Fruit fly (Drosophila melanogaster) whole organism, embryonic: Measurements from ENCODE around the gene Vha16-2.

Source experiments
- Aef1 ChIP-seq: fragments of 200-800 bp; sonication (Bioruptor generic); IDR thresholded peaks from 3 replicates; pipeline ENCODE4 v1.3.6; 2022; ENCODE audit warnings: missing biosample characterization, missing genetic modification characterization
- B-H1 ChIP-seq: fragments of 200-800 bp; sonication (Bioruptor generic); IDR thresholded peaks from 3 replicates; pipeline ENCODE4 v1.3.6; 2022; ENCODE audit warnings: missing biosample characterization, missing genetic modification characterization
- CG10366 ChIP-seq: fragments of 200-800 bp; sonication (Bioruptor generic); IDR thresholded peaks from 2 replicates; pipeline ENCODE4 v1.3.6; 2022; ENCODE audit warnings: missing biosample characterization, missing genetic modification characterization
- CG10543 ChIP-seq: fragments of 200-800 bp; sonication (Bioruptor generic); optimal IDR thresholded peaks from 3 replicates; lab custom pipeline; 2017; ENCODE audit warnings: missing biosample characterization, mild to moderate bottlenecking, missing genetic modification characterization, moderate library complexity
- CG11456 ChIP-seq: fragments of 200-800 bp; sonication (Bioruptor generic); IDR thresholded peaks from 3 replicates; pipeline ENCODE4 v1.3.6; 2022; ENCODE audit warnings: missing biosample characterization, missing genetic modification characterization
- CG11723 ChIP-seq: fragments of 200-800 bp; sonication (Bioruptor generic); optimal IDR thresholded peaks from 2 replicates; lab custom pipeline; 2017; ENCODE audit warnings: missing biosample characterization, mild to moderate bottlenecking, missing genetic modification characterization
- CG12219 ChIP-seq: fragments of 200-800 bp; sonication (Bioruptor generic); optimal IDR thresholded peaks from 3 replicates; lab custom pipeline; 2018; ENCODE audit warnings: missing biosample characterization, mild to moderate bottlenecking, missing genetic modification characterization
- CG13287 ChIP-seq: fragments of 200-800 bp; sonication (Bioruptor generic); IDR thresholded peaks from 2 replicates; pipeline ENCODE4 v1.3.6; 2022; ENCODE audit warnings: missing biosample characterization, missing genetic modification characterization; ENCODE audit not compliant: partially characterized antibody
- CG13296 ChIP-seq: fragments of 200-800 bp; sonication (Bioruptor generic); optimal IDR thresholded peaks from 3 replicates; lab custom pipeline; 2018; ENCODE audit warnings: missing biosample characterization, mild to moderate bottlenecking, missing genetic modification characterization
- CG14710 ChIP-seq: fragments of 200-800 bp; sonication (Bioruptor generic); optimal IDR thresholded peaks from 3 replicates; lab custom pipeline; 2019; ENCODE audit warnings: missing biosample characterization, mild to moderate bottlenecking, missing genetic modification characterization, moderate library complexity
- CG15601 ChIP-seq: fragments of 200-800 bp; sonication (Bioruptor generic); optimal IDR thresholded peaks from 3 replicates; lab custom pipeline; 2019; ENCODE audit warnings: missing biosample characterization, mild to moderate bottlenecking, missing genetic modification characterization, moderate library complexity
- CG15696 ChIP-seq: fragments of 200-800 bp; sonication (Bioruptor generic); optimal IDR thresholded peaks from 2 replicates; lab custom pipeline; 2019; ENCODE audit warnings: missing biosample characterization, mild to moderate bottlenecking, missing genetic modification characterization, moderate library complexity
- CG16813 ChIP-seq: fragments of 200-800 bp; sonication (Bioruptor generic); IDR thresholded peaks from 3 replicates; pipeline ENCODE4 v1.3.6; 2022; ENCODE audit warnings: missing biosample characterization, missing genetic modification characterization; ENCODE audit not compliant: partially characterized antibody
- CG17612 ChIP-seq: fragments of 200-800 bp; sonication (Bioruptor generic); IDR thresholded peaks from 2 replicates; pipeline ENCODE4 v1.3.6; 2022; ENCODE audit warnings: missing biosample characterization, missing genetic modification characterization
- CG2712 ChIP-seq: fragments of 200-800 bp; optimal IDR thresholded peaks from 3 replicates; lab custom pipeline; 2019; ENCODE audit warnings: missing biosample characterization, mild to moderate bottlenecking, missing genetic modification characterization, moderate library complexity
- CG2875 ChIP-seq: fragments of 200-800 bp; sonication (Bioruptor generic); optimal IDR thresholded peaks from 2 replicates; lab custom pipeline; 2017; ENCODE audit warnings: missing biosample characterization, mild to moderate bottlenecking, missing genetic modification characterization, missing genetic modification reagents
- CG31441 ChIP-seq: fragments of 200-800 bp; sonication (Bioruptor generic); IDR thresholded peaks from 2 replicates; pipeline ENCODE4 v1.3.6; 2022; ENCODE audit warnings: missing biosample characterization, missing genetic modification characterization
- CG32532 ChIP-seq: fragments of 200-800 bp; sonication (Bioruptor generic); IDR thresholded peaks from 2 replicates; pipeline ENCODE4 v1.3.6; 2022; ENCODE audit warnings: missing biosample characterization, missing genetic modification characterization
- CG4707 ChIP-seq: fragments of 200-800 bp; sonication (Bioruptor generic); optimal IDR thresholded peaks from 2 replicates; lab custom pipeline; 2018; ENCODE audit warnings: missing biosample characterization, mild to moderate bottlenecking, missing genetic modification characterization, moderate library complexity
- CG6854 ChIP-seq: fragments of 200-800 bp; sonication (Bioruptor generic); optimal IDR thresholded peaks from 3 replicates; lab custom pipeline; 2017; ENCODE audit warnings: missing biosample characterization, mild to moderate bottlenecking, missing genetic modification characterization
- CG7987 ChIP-seq: fragments of 200-800 bp; sonication (Bioruptor generic); optimal IDR thresholded peaks from 2 replicates; lab custom pipeline; 2018; ENCODE audit warnings: missing biosample characterization, mild to moderate bottlenecking, missing genetic modification characterization, moderate library complexity
- CG8290 ChIP-seq, 3 experiments: fragments of 200-800 bp; sonication (Bioruptor generic); optimal IDR thresholded peaks; 2 replicates each; lab custom pipeline; 2016 to 2019; ENCODE audit warnings: missing biosample characterization in 3 of 3, missing genetic modification characterization in 3 of 3, mild to moderate bottlenecking in 2 of 3, moderate library complexity in 1 of 3
- Dref ChIP-seq: fragments of 200-800 bp; sonication (Bioruptor generic); IDR thresholded peaks from 2 replicates; pipeline ENCODE4 v1.3.6; 2022; ENCODE audit warnings: missing biosample characterization, missing genetic modification characterization
- Hand ChIP-seq: fragments of 200-800 bp; sonication (Bioruptor generic); optimal IDR thresholded peaks from 2 replicates; lab custom pipeline; 2017; ENCODE audit warnings: mild to moderate bottlenecking, missing biosample characterization, missing genetic modification reagents, missing genetic modification characterization
- Hmr ChIP-seq: fragments of 200-800 bp; sonication (Bioruptor generic); optimal IDR thresholded peaks from 3 replicates; lab custom pipeline; 2017; ENCODE audit warnings: mild to moderate bottlenecking, missing biosample characterization, missing genetic modification reagents, missing genetic modification characterization
- Jarid2 ChIP-seq: fragments of 200-800 bp; sonication (Bioruptor generic); optimal IDR thresholded peaks from 3 replicates; lab custom pipeline; 2017; ENCODE audit warnings: mild to moderate bottlenecking, missing biosample characterization, missing genetic modification reagents, missing genetic modification characterization
- Mes4 ChIP-seq: fragments of 200-800 bp; sonication (Bioruptor generic); optimal IDR thresholded peaks from 2 replicates; lab custom pipeline; 2016; ENCODE audit warnings: missing biosample characterization, missing genetic modification characterization
- ap ChIP-seq: fragments of 200-800 bp; sonication (Bioruptor generic); IDR thresholded peaks from 2 replicates; pipeline ENCODE4 v1.3.6; 2022; ENCODE audit warnings: missing biosample characterization, missing genetic modification characterization
- cas ChIP-seq: fragments of 200-800 bp; sonication (Bioruptor generic); IDR thresholded peaks from 2 replicates; pipeline ENCODE4 v1.3.6; 2022; ENCODE audit warnings: missing biosample characterization, missing genetic modification characterization
- disco-r ChIP-seq: fragments of 200-800 bp; sonication (Bioruptor generic); optimal IDR thresholded peaks from 2 replicates; lab custom pipeline; 2016; ENCODE audit warnings: missing biosample characterization, missing genetic modification characterization
- fd64A ChIP-seq: fragments of 200-800 bp; sonication (Bioruptor generic); optimal IDR thresholded peaks from 3 replicates; lab custom pipeline; 2018; ENCODE audit warnings: missing biosample characterization, mild to moderate bottlenecking, missing genetic modification characterization
- gce ChIP-seq: fragments of 200-800 bp; sonication (Bioruptor generic); IDR thresholded peaks from 3 replicates; pipeline ENCODE4 v1.3.6; 2022; ENCODE audit warnings: missing biosample characterization, missing genetic modification characterization
- gcm2 ChIP-seq: fragments of 200-800 bp; sonication (Bioruptor generic); optimal IDR thresholded peaks from 2 replicates; lab custom pipeline; 2016; ENCODE audit warnings: missing biosample characterization, missing genetic modification characterization
- gsb-n ChIP-seq: fragments of 200-800 bp; sonication (Bioruptor generic); optimal IDR thresholded peaks from 3 replicates; lab custom pipeline; 2018; ENCODE audit warnings: missing biosample characterization, mild to moderate bottlenecking, missing genetic modification characterization
- h ChIP-seq: fragments of >200 bp; optimal IDR thresholded peaks from 2 replicates; lab custom pipeline; 2017
- kay ChIP-seq: fragments of 200-800 bp; sonication (Bioruptor generic); optimal IDR thresholded peaks from 2 replicates; lab custom pipeline; 2016; ENCODE audit warnings: missing biosample characterization, missing genetic modification characterization
- ken ChIP-seq: fragments of 200-800 bp; sonication (Bioruptor generic); IDR thresholded peaks from 3 replicates; pipeline ENCODE4 v1.3.6; 2022; ENCODE audit warnings: missing biosample characterization, missing genetic modification characterization
- lbe ChIP-seq: fragments of 200-800 bp; sonication (Bioruptor generic); optimal IDR thresholded peaks from 2 replicates; lab custom pipeline; 2016; ENCODE audit warnings: missing biosample characterization, mild to moderate bottlenecking, missing genetic modification characterization
- lola ChIP-seq, 3 experiments: fragments of >200 bp in 2 of 3; fragments of 200-800 bp in 1 of 3; sonication (Bioruptor generic) in 1 of 3; optimal IDR thresholded peaks; 2 replicates each; lab custom pipeline; 2017 to 2019; ENCODE audit warnings: missing biosample characterization in 3 of 3, missing genetic modification characterization in 3 of 3, mild to moderate bottlenecking in 1 of 3, moderate library complexity in 1 of 3
- phol ChIP-seq: fragments of 200-800 bp; sonication (Bioruptor generic); optimal IDR thresholded peaks from 3 replicates; lab custom pipeline; 2018; ENCODE audit warnings: missing biosample characterization, mild to moderate bottlenecking, missing genetic modification characterization, moderate library complexity
- ranshi ChIP-seq: fragments of 200-800 bp; sonication (Bioruptor generic); IDR thresholded peaks from 2 replicates; pipeline ENCODE4 v1.3.6; 2022; ENCODE audit warnings: missing biosample characterization, missing genetic modification characterization
- row ChIP-seq: fragments of 200-800 bp; sonication (Bioruptor generic); IDR thresholded peaks from 3 replicates; pipeline ENCODE4 v1.3.6; 2022; ENCODE audit warnings: missing biosample characterization, missing genetic modification characterization
- sim ChIP-seq: fragments of 200-800 bp; sonication (Bioruptor generic); IDR thresholded peaks from 2 replicates; pipeline ENCODE4 v1.3.6; 2022; ENCODE audit warnings: missing biosample characterization, missing genetic modification characterization
- so ChIP-seq: fragments of 200-800 bp; sonication (Bioruptor generic); IDR thresholded peaks from 3 replicates; pipeline ENCODE4 v1.3.6; 2022; ENCODE audit warnings: missing biosample characterization, missing genetic modification characterization
- tgo ChIP-seq: fragments of 200-800 bp; sonication (Bioruptor generic); IDR thresholded peaks from 3 replicates; pipeline ENCODE4 v1.3.6; 2022; ENCODE audit warnings: missing biosample characterization, missing genetic modification characterization
- tll ChIP-seq, 2 experiments: fragments of 200-800 bp in 1 of 2; fragments of >200 bp in 1 of 2; sonication (Bioruptor generic) in 1 of 2; optimal IDR thresholded peaks; 2 replicates each; lab custom pipeline; 2017 to 2019; ENCODE audit warnings: missing biosample characterization in 2 of 2, missing genetic modification characterization in 2 of 2, mild to moderate bottlenecking in 1 of 2, moderate library complexity in 1 of 2
- toy ChIP-seq: fragments of 200-800 bp; sonication (Bioruptor generic); IDR thresholded peaks from 2 replicates; pipeline ENCODE4 v1.3.6; 2022; ENCODE audit warnings: missing biosample characterization, missing genetic modification characterization
- tup ChIP-seq: fragments of 200-800 bp; sonication (Bioruptor generic); optimal IDR thresholded peaks from 2 replicates; lab custom pipeline; 2016; ENCODE audit warnings: missing biosample characterization, mild to moderate bottlenecking, missing genetic modification characterization, moderate library complexity
- usp ChIP-seq: fragments of >200 bp; optimal IDR thresholded peaks from 2 replicates; lab custom pipeline; 2017; ENCODE audit warnings: missing biosample characterization, missing genetic modification characterization
- zen ChIP-seq: fragments of 200-800 bp; sonication (Bioruptor generic); optimal IDR thresholded peaks from 3 replicates; lab custom pipeline; 2018; ENCODE audit warnings: missing biosample characterization, mild to moderate bottlenecking, missing genetic modification characterization, moderate library complexity

The Vha16-2 gene

dm6 chr3L:11443474-11444080 is 31.2 kb upstream of the Vha16-2 start (continued):
- TF ChIP-seq CG7987 (GFP tag; lab: Kevin White, UChicago) (no peak), B-H1 (GFP tag; lab: Robert Waterston, UW) (no peak), CG2712 (peak; percentile 66), kay (GFP tag; lab: Kevin White, UChicago) (no peak), CG10366 (no peak), toy (GFP tag; lab: Robert Waterston, UW) (no peak), tgo (no peak), CG17612 (GFP tag; lab: Robert Waterston, UW) (no peak), Aef1 (no peak), CG4707 (GFP tag; lab: Kevin White, UChicago) (no peak), Hmr (GFP tag; lab: Kevin White, UChicago) (peak; percentile 2), tup (no peak), ap (no peak), CG15601 (tag; lab: Kevin White, UChicago) (peak; percentile 11), CG11723 (GFP tag; lab: Kevin White, UChicago) (no peak), gcm2 (GFP tag; lab: Kevin White, UChicago) (no peak), Jarid2 (GFP tag; lab: Kevin White, UChicago) (no peak), fd64A (GFP tag; lab: Kevin White, UChicago) (no peak), CG10543 (no peak), CG14710 (tag; lab: Kevin White, UChicago) (peak; percentile 33), disco-r (no peak), so (no peak), CG32532 (GFP tag; lab: Robert Waterston, UW) (no peak), gsb-n (peak; percentile 46), Hand (GFP tag; lab: Kevin White, UChicago) (no peak), CG12219 (GFP tag; lab: Kevin White, UChicago) (no peak), usp (GFP tag; lab: Kevin White, UChicago) (no peak), cas (GFP tag; lab: Robert Waterston, UW) (no peak), lbe (no peak), lola (GFP tag; optimal IDR thresholded peaks at IDR 0.05; lab: Kevin White, UChicago) (peak in 1 of 3 experiments; percentile 40), zen (no peak), tll (GFP tag; optimal IDR thresholded peaks at IDR 0.05; lab: Kevin White, UChicago) (no peak), CG13287 (GFP tag; lab: Robert Waterston, UW) (no peak), ken (GFP tag; lab: Robert Waterston, UW) (no peak), h (lab: Kevin White, UChicago) (no peak), ranshi (GFP tag; lab: Robert Waterston, UW) (no peak), CG2875 (GFP tag; lab: Kevin White, UChicago) (no peak), Dref (GFP tag; lab: Robert Waterston, UW) (no peak), CG8290 (GFP tag; optimal IDR thresholded peaks at IDR 0.05; lab: Kevin White, UChicago) (no peak), CG8290 (tag; optimal IDR thresholded peaks at IDR 0.05; lab: Kevin White, UChicago) (no peak), CG15696 (tag; lab: Kevin White, UChicago) (no peak), CG11456 (0 out of 3 replicates have a peak, but pooled peaks have one; percentile 57), phol (tag; lab: Kevin White, UChicago) (peak; percentile 18), CG16813 (GFP tag; lab: Robert Waterston, UW) (no peak), CG13296 (GFP tag; lab: Kevin White, UChicago) (no peak), gce (no peak), CG31441 (GFP tag; lab: Robert Waterston, UW) (peak; percentile 36; the same call in 1 of the 2 replicates), row (GFP tag; lab: Robert Waterston, UW) (peak; percentile 16; the same call in 1 of the 3 replicates), sim (GFP tag; lab: Robert Waterston, UW) (no peak), CG6854 (no peak), Mes4 (GFP tag; lab: Kevin White, UChicago) (no peak)
